Worm (Caenorhabditis elegans) whole organism, L4 larva: ENCODE results near the gene F52D2.12.

ENCODE experiments used
- F44E2.7 ChIP-seq: fragments of 200-800 bp; sonication (Bioruptor generic); IDR thresholded peaks from 2 replicates; pipeline ENCODE4 v2.1.2; 2022; ENCODE audit warnings: missing genetic modification characterization, missing compliant biosample characterization
- ZK546.5 ChIP-seq, 2 experiments: sonication (generic microtip); optimal IDR thresholded peaks; 2 replicates each; lab custom pipeline; 2017; ENCODE audit warnings: missing biosample characterization in 2 of 2, missing genetic modification characterization in 2 of 2
- ces-1 ChIP-seq: fragments of 150-350 bp; sonication (generic microtip); optimal IDR thresholded peaks from 4 replicates; lab custom pipeline; 2014; ENCODE audit warnings: missing biosample characterization, missing genetic modification reagents, missing genetic modification characterization
- gei-8 ChIP-seq: fragments of 200-800 bp; sonication (Bioruptor generic); optimal IDR thresholded peaks from 2 replicates; lab custom pipeline; 2018; ENCODE audit warnings: mild to moderate bottlenecking, missing genetic modification characterization, missing compliant biosample characterization
- hif-1 ChIP-seq, 2 experiments: sonication (generic microtip); optimal IDR thresholded peaks; 2 replicates each; lab custom pipeline; 2016 to 2017; ENCODE audit warnings: missing compliant biosample characterization in 2 of 2, missing genetic modification characterization in 2 of 2, missing genetic modification reagents in 2 of 2, missing genotype in 2 of 2, mild to moderate bottlenecking in 1 of 2
- lin-38 ChIP-seq: fragments of 200-800 bp; sonication (Bioruptor generic); IDR thresholded peaks from 2 replicates; pipeline ENCODE4 v1.3.6; 2022; ENCODE audit warnings: missing genetic modification reagents, missing genetic modification characterization, missing compliant biosample characterization
- pha-4 ChIP-seq, 2 experiments: fragments of 150-350 bp in 1 of 2; fragments of 200-800 bp in 1 of 2; sonication (Bioruptor generic) in 1 of 2; IDR thresholded peaks in 1 of 2; optimal IDR thresholded peaks in 1 of 2; 2 replicates each; pipeline versions ENCODE4 v1.3.6 to Lab custom; 2014 to 2022; ENCODE audit warnings: missing genetic modification characterization in 2 of 2, missing genetic modification reagents in 2 of 2, missing biosample characterization in 1 of 2, missing compliant biosample characterization in 1 of 2
- sdz-12 ChIP-seq: fragments of 200-800 bp; sonication (Bioruptor generic); optimal IDR thresholded peaks from 2 replicates; lab custom pipeline; 2018; ENCODE audit warnings: mild to moderate bottlenecking, missing genetic modification characterization, missing compliant biosample characterization
- zfp-3 ChIP-seq: fragments of 200-800 bp; sonication (Bioruptor generic); conservative IDR thresholded peaks from 2 replicates; pipeline ENCODE4 v1.3.6; 2022; ENCODE audit warnings: missing genetic modification reagents, missing genetic modification characterization, missing compliant biosample characterization

DNA sequence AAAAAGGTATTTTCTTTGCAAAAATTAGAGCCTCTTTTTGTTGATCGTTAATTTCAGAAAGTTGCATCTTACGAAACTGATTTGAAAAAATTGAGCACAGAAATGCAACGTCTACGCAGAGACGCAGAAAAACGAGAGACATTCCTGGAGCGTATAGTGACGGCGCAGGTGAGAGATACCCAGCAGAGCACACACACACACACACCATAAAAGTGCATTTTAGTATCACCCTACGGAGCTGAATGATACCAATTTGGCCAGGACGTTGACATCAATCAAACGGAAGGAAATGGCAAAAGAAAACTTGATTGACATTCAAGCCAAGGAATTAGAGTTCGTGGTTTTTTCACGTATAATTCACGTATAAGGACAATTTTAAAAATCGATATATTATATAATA lies 36.7 kb downstream of the F52D2.12 start:
- TF ChIP-seq pha-4 (GFP tag; IDR thresholded peaks at IDR 0.05; lab: Robert Waterston, UW) (no peak), pha-4 (tag; optimal IDR thresholded peaks at IDR 0.05; lab: Kevin White, UChicago) (no peak), F44E2.7 (GFP tag; lab: Robert Waterston, UW) (no peak), ces-1 (GFP tag; lab: Kevin White, UChicago) (no peak), sdz-12 (GFP tag; lab: Kevin White, UChicago) (no peak), lin-38 (no peak), zfp-3 (GFP tag; lab: Robert Waterston, UW) (no peak), gei-8 (no peak), hif-1 (tag; optimal IDR thresholded peaks at IDR 0.05; lab: Kevin White, UChicago) (peak in 1 of 2 experiments; percentile 17), ZK546.5 (tag; optimal IDR thresholded peaks at IDR 0.05; lab: Kevin White, UChicago) (no peak)
